Worm (Caenorhabditis elegans): ENCODE results near the gene T15B12.1.

DNA sequence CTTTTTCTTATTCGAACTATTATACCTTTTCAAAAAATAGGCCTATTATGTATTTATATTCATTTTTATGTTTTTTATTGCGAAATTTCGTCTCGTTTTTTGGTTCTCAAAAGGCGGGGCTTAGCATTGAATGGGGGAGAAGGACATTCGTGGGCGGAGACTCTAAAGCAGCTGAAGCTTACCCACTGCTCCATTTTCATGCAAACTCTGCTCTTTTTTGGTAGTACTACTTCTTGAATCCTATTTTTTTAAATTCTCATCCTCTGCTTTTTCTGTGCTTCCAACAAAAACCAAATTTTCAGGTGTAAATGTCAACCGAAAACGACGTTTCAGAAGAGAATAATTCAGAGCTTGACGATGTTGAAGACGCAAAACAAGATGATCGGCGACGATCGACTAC lies 53.4 kb downstream of the T15B12.1 start, which contains the start of gene ZK121.2:
- TF ChIP-seq ama-1 (optimal IDR thresholded peaks at IDR 0.05) (no peak), flt-1 (GFP tag; IDR thresholded peaks at IDR 0.05) (no peak), hmbx-1 (tag; optimal IDR thresholded peaks at IDR 0.05) (no peak), pes-1 (GFP tag; IDR thresholded peaks at IDR 0.05) (no peak), ceh-13 (GFP tag; optimal IDR thresholded peaks at IDR 0.05) (no peak), tbx-37 (GFP tag; conservative IDR thresholded peaks at IDR 0.05) (no peak), aly-1 (tag; optimal IDR thresholded peaks at IDR 0.05) (no peak), ets-7 (tag; optimal IDR thresholded peaks at IDR 0.05) (no peak), scrt-1 (GFP tag; IDR thresholded peaks at IDR 0.05) (no peak), tbx-11 (GFP tag; IDR thresholded peaks at IDR 0.05) (no peak), hmg-4 (GFP tag; optimal IDR thresholded peaks at IDR 0.05) (no peak), hnd-1 (tag; optimal IDR thresholded peaks at IDR 0.05) (no peak)

All from whole organism, early embryonic.